Fruit fly (Drosophila melanogaster) whole organism, wandering third instar larva: ENCODE data around the gene CG11842.

Experiments
- Abd-B ChIP-seq: fragments of >200 bp; optimal IDR thresholded peaks from 2 replicates; lab custom pipeline; 2017; ENCODE audit warnings: missing biosample characterization, missing genetic modification characterization
- CG9705 ChIP-seq: fragments of 200-800 bp; sonication (Bioruptor generic); optimal IDR thresholded peaks from 2 replicates; lab custom pipeline; 2018; ENCODE audit warnings: missing biosample characterization, mild to moderate bottlenecking, missing genetic modification characterization
- CrebA ChIP-seq: fragments of 200-800 bp; sonication (Bioruptor generic); optimal IDR thresholded peaks from 2 replicates; lab custom pipeline; 2016; ENCODE audit warnings: missing biosample characterization, mild to moderate bottlenecking, missing genetic modification characterization, borderline replicate concordance
- GATAd ChIP-seq: sonication (Bioruptor generic); optimal IDR thresholded peaks from 2 replicates; lab custom pipeline; 2016; ENCODE audit warnings: missing biosample characterization, missing genetic modification characterization
- HLH106 ChIP-seq: fragments of 200-800 bp; optimal IDR thresholded peaks from 3 replicates; lab custom pipeline; 2019; ENCODE audit warnings: missing biosample characterization, mild to moderate bottlenecking, missing genetic modification characterization, moderate library complexity
- Hnf4 ChIP-seq: fragments of 200-800 bp; sonication (Bioruptor generic); optimal IDR thresholded peaks from 2 replicates; lab custom pipeline; 2016; ENCODE audit warnings: missing biosample characterization, mild to moderate bottlenecking, missing genetic modification characterization
- Hr83 ChIP-seq: fragments of 200-300 bp; sonication (Bioruptor generic); optimal IDR thresholded peaks from 2 replicates; lab custom pipeline; 2016; ENCODE audit warnings: missing biosample characterization, mild to moderate bottlenecking, missing genetic modification characterization, moderate library complexity; ENCODE audit not compliant: poor library complexity, severe bottlenecking
- Jra ChIP-seq: sonication (Bioruptor generic); optimal IDR thresholded peaks from 2 replicates; lab custom pipeline; 2016; ENCODE audit warnings: missing biosample characterization, missing genetic modification characterization
- Mio ChIP-seq: sonication (Bioruptor generic); optimal IDR thresholded peaks from 2 replicates; lab custom pipeline; 2016; ENCODE audit warnings: missing biosample characterization, missing genetic modification characterization
- Myc ChIP-seq: fragments of >200 bp; optimal IDR thresholded peaks from 2 replicates; lab custom pipeline; 2017
- OdsH ChIP-seq: fragments of 200-800 bp; sonication (Bioruptor generic); optimal IDR thresholded peaks from 2 replicates; lab custom pipeline; 2016; ENCODE audit warnings: missing biosample characterization, mild to moderate bottlenecking, missing genetic modification characterization
- Sp1 ChIP-seq: fragments of 200-800 bp; sonication (Bioruptor generic); optimal IDR thresholded peaks from 3 replicates; lab custom pipeline; 2019; ENCODE audit warnings: missing biosample characterization, mild to moderate bottlenecking, missing genetic modification characterization, moderate library complexity
- br ChIP-seq: fragments of 200-800 bp; sonication (Bioruptor generic); optimal IDR thresholded peaks from 2 replicates; lab custom pipeline; 2016; ENCODE audit warnings: missing biosample characterization, missing genetic modification characterization
- brk ChIP-seq: fragments of 200-800 bp; sonication (Bioruptor generic); optimal IDR thresholded peaks from 2 replicates; lab custom pipeline; 2016; ENCODE audit warnings: missing biosample characterization, mild to moderate bottlenecking, missing genetic modification characterization
- dl ChIP-seq, 2 experiments: fragments of 175-275, 200-275 bp in 1 of 2; fragments of 200-275 bp in 1 of 2; sonication (Bioruptor generic); optimal IDR thresholded peaks; lab custom pipeline; 2018; ENCODE audit warnings: mild to moderate bottlenecking in 2 of 2, missing biosample characterization in 2 of 2, missing genetic modification characterization in 2 of 2, moderate library complexity in 2 of 2; ENCODE audit not compliant: partially characterized antibody in 2 of 2, insufficient read depth in 1 of 2
- dmrt93B ChIP-seq: fragments of 200-800 bp; sonication (Bioruptor generic); optimal IDR thresholded peaks from 2 replicates; lab custom pipeline; 2018; ENCODE audit warnings: missing biosample characterization, mild to moderate bottlenecking, missing genetic modification characterization
- ey ChIP-seq: fragments of 200-800 bp; sonication (Bioruptor generic); optimal IDR thresholded peaks from 2 replicates; lab custom pipeline; 2016; ENCODE audit warnings: missing biosample characterization, missing genetic modification characterization
- foxo ChIP-seq, 2 experiments: fragments of 200-800 bp; sonication (Bioruptor generic); optimal IDR thresholded peaks; 2 replicates in 1 of 2; 3 replicates in 1 of 2; lab custom pipeline; 2016 to 2017; ENCODE audit warnings: missing biosample characterization in 2 of 2, missing genetic modification characterization in 2 of 2
- fru ChIP-seq: fragments of 200-800 bp; sonication (Bioruptor generic); optimal IDR thresholded peaks from 3 replicates; lab custom pipeline; 2016; ENCODE audit warnings: missing biosample characterization, mild to moderate bottlenecking, missing genetic modification characterization
- h ChIP-seq: fragments of 200-800 bp; sonication (Bioruptor generic); optimal IDR thresholded peaks from 3 replicates; lab custom pipeline; 2016; ENCODE audit warnings: missing biosample characterization, mild to moderate bottlenecking, missing genetic modification characterization
- jim ChIP-seq: fragments of 175-275, 200-325 bp; sonication (Bioruptor generic); optimal IDR thresholded peaks from 2 replicates; lab custom pipeline; 2016; ENCODE audit warnings: missing biosample characterization, mild to moderate bottlenecking, missing genetic modification characterization
- lola ChIP-seq: fragments of >200 bp; optimal IDR thresholded peaks from 2 replicates; lab custom pipeline; 2017; ENCODE audit warnings: missing biosample characterization, missing genetic modification characterization
- psq ChIP-seq: fragments of 200-800 bp; sonication (Bioruptor generic); optimal IDR thresholded peaks from 3 replicates; lab custom pipeline; 2017; ENCODE audit warnings: missing biosample characterization, mild to moderate bottlenecking, missing genetic modification characterization, moderate library complexity
- rgr ChIP-seq: fragments of 200-800 bp; sonication (Bioruptor generic); optimal IDR thresholded peaks from 3 replicates; lab custom pipeline; 2016; ENCODE audit warnings: missing biosample characterization, mild to moderate bottlenecking, missing genetic modification characterization
- sage ChIP-seq: fragments of 200-800 bp; sonication (Bioruptor generic); optimal IDR thresholded peaks from 2 replicates; lab custom pipeline; 2016; ENCODE audit warnings: missing biosample characterization, mild to moderate bottlenecking, missing genetic modification characterization
- sv ChIP-seq: fragments of 200-800 bp; sonication (Bioruptor generic); optimal IDR thresholded peaks from 3 replicates; lab custom pipeline; 2016; ENCODE audit warnings: missing biosample characterization, missing genetic modification characterization
- usp ChIP-seq: fragments of >200 bp; optimal IDR thresholded peaks from 2 replicates; lab custom pipeline; 2017; ENCODE audit warnings: missing biosample characterization, missing genetic modification characterization
- woc ChIP-seq: sonication (Bioruptor generic); optimal IDR thresholded peaks from 2 replicates; lab custom pipeline; 2016; ENCODE audit warnings: missing biosample characterization, mild to moderate bottlenecking, missing genetic modification characterization

Gene CG11842

dm6 chr3R:29038960-29039581 lies 13.4 kb upstream of the CG11842 start, which contains the start of the genes Slu7 and Pkc98E (continued):
- TF ChIP-seq sv (GFP tag; lab: Kevin White, UChicago) (peak; percentile 6), dmrt93B (GFP tag; lab: Kevin White, UChicago) (peak; percentile 52), Hnf4 (peak; percentile 87), Abd-B (GFP tag; lab: Kevin White, UChicago) (no peak)

dm6 chr3R:29039704-29040430 lies 12.6 kb upstream of the CG11842 start:
- TF ChIP-seq sage (no peak), brk (GFP tag; lab: Kevin White, UChicago) (no peak), Jra (GFP tag; lab: Kevin White, UChicago) (peak; percentile 52), h (GFP tag; lab: Kevin White, UChicago) (peak; percentile 64), fru (peak; percentile 53), ey (GFP tag; lab: Kevin White, UChicago) (peak; percentile 49), CG9705 (GFP tag; lab: Kevin White, UChicago) (peak; percentile 3), Hr83 (GFP tag; lab: Kevin White, UChicago) (peak; percentile 43), Hnf4 (peak; percentile 56), Sp1 (GFP tag; lab: Kevin White, UChicago) (peak; percentile 28), foxo (GFP tag; optimal IDR thresholded peaks at IDR 0.05; lab: Kevin White, UChicago) (peak in 1 of 2 experiments; percentile 61), usp (GFP tag; lab: Kevin White, UChicago) (no peak), rgr (GFP tag; lab: Kevin White, UChicago) (peak; percentile 69), sv (GFP tag; lab: Kevin White, UChicago) (peak; percentile 14), Myc (lab: Kevin White, UChicago) (peak; percentile 5)

dm6 chr3R:29040526-29041195 lies 11.8 kb upstream of the CG11842 start:
- TF ChIP-seq sv (GFP tag; lab: Kevin White, UChicago) = peak; percentile 41
- no peak for TF ChIP-seq HLH106
- TF ChIP-seq OdsH = peak; percentile 13
- TF ChIP-seq psq (GFP tag; lab: Kevin White, UChicago) = peak; percentile 34

- TF ChIP-seq sage = peak; percentile 36
- no peak for TF ChIP-seq Abd-B (GFP tag; lab: Kevin White, UChicago)
These were observed 3.3 kb upstream of the CG11842 start, which contains the start of gene CG11837 for dm6 chr3R:29049055-29049722. TSS of gene CG11837 (plus strand) at chr3R:29049493.

- TF ChIP-seq sv (GFP tag; lab: Kevin White, UChicago) = no peak
- TF ChIP-seq sage = no peak
- no peak for TF ChIP-seq Mio (GFP tag; lab: Kevin White, UChicago)
- no peak for TF ChIP-seq br
- no peak for TF ChIP-seq usp (GFP tag; lab: Kevin White, UChicago)
- TF ChIP-seq jim (GFP tag; lab: Kevin White, UChicago) = no peak
- TF ChIP-seq lola (GFP tag; lab: Kevin White, UChicago) = no peak
- no peak for TF ChIP-seq Abd-B (GFP tag; lab: Kevin White, UChicago)
- TF ChIP-seq GATAd = no peak
- no peak for TF ChIP-seq woc
- TF ChIP-seq dl (GFP tag; optimal IDR thresholded peaks at IDR 0.05; lab: Kevin White, UChicago; ENCODE audit: insufficient read depth in 1 of 2, partially characterized antibody in 2 of 2) = no peak
- TF ChIP-seq Sp1 (GFP tag; lab: Kevin White, UChicago) = no peak
- no peak for TF ChIP-seq Jra (GFP tag; lab: Kevin White, UChicago)
- TF ChIP-seq CrebA (GFP tag; lab: Kevin White, UChicago) = no peak
- no peak for TF ChIP-seq brk (GFP tag; lab: Kevin White, UChicago)
- no peak for TF ChIP-seq fru
- TF ChIP-seq HLH106 = no peak
These were observed 1.7 kb upstream of the CG11842 start, which contains the start of gene CG11841 for dm6 chr3R:29050756-29051155. TSS of gene CG11841 (plus strand) at chr3R:29051056.
